Fruit fly (Drosophila melanogaster) whole organism, wandering third instar larva: ENCODE measurements around the gene Polr3I.

Experiments
- Abd-B ChIP-seq: fragments of >200 bp; optimal IDR thresholded peaks from 2 replicates; lab custom pipeline; 2017; ENCODE audit warnings: missing biosample characterization, missing genetic modification characterization
- CG32264 ChIP-seq: fragments of 200-800 bp; sonication (Bioruptor generic); optimal IDR thresholded peaks from 2 replicates; lab custom pipeline; 2016; ENCODE audit warnings: missing biosample characterization, missing genetic modification characterization
- CG9705 ChIP-seq: fragments of 200-800 bp; sonication (Bioruptor generic); optimal IDR thresholded peaks from 2 replicates; lab custom pipeline; 2018; ENCODE audit warnings: missing biosample characterization, mild to moderate bottlenecking, missing genetic modification characterization
- Dfd ChIP-seq: fragments of >200 bp; optimal IDR thresholded peaks from 2 replicates; lab custom pipeline; 2017; ENCODE audit warnings: missing biosample characterization, missing genetic modification characterization
- GATAd ChIP-seq: sonication (Bioruptor generic); optimal IDR thresholded peaks from 2 replicates; lab custom pipeline; 2016; ENCODE audit warnings: missing biosample characterization, missing genetic modification characterization
- HLH106 ChIP-seq: fragments of 200-800 bp; optimal IDR thresholded peaks from 3 replicates; lab custom pipeline; 2019; ENCODE audit warnings: missing biosample characterization, mild to moderate bottlenecking, missing genetic modification characterization, moderate library complexity
- Hnf4 ChIP-seq: fragments of 200-800 bp; sonication (Bioruptor generic); optimal IDR thresholded peaks from 2 replicates; lab custom pipeline; 2016; ENCODE audit warnings: missing biosample characterization, mild to moderate bottlenecking, missing genetic modification characterization
- Hr78 ChIP-seq: fragments of >200 bp; optimal IDR thresholded peaks from 2 replicates; lab custom pipeline; 2017; ENCODE audit warnings: missing biosample characterization, missing genetic modification characterization
- Hr83 ChIP-seq: fragments of 200-300 bp; sonication (Bioruptor generic); optimal IDR thresholded peaks from 2 replicates; lab custom pipeline; 2016; ENCODE audit warnings: missing biosample characterization, mild to moderate bottlenecking, missing genetic modification characterization, moderate library complexity; ENCODE audit not compliant: poor library complexity, severe bottlenecking
- Mio ChIP-seq: sonication (Bioruptor generic); optimal IDR thresholded peaks from 2 replicates; lab custom pipeline; 2016; ENCODE audit warnings: missing biosample characterization, missing genetic modification characterization
- Myc ChIP-seq: fragments of >200 bp; optimal IDR thresholded peaks from 2 replicates; lab custom pipeline; 2017
- N ChIP-seq: fragments of >200 bp; optimal IDR thresholded peaks from 2 replicates; lab custom pipeline; 2018; ENCODE audit warnings: missing biosample characterization, missing external identifiers, missing genetic modification characterization
- OdsH ChIP-seq: fragments of 200-800 bp; sonication (Bioruptor generic); optimal IDR thresholded peaks from 2 replicates; lab custom pipeline; 2016; ENCODE audit warnings: missing biosample characterization, mild to moderate bottlenecking, missing genetic modification characterization
- Rel ChIP-seq, 2 experiments: fragments of 200-800 bp; sonication (Bioruptor generic) in 1 of 2; optimal IDR thresholded peaks; 2 replicates in 1 of 2; 3 replicates in 1 of 2; lab custom pipeline; 2016 to 2019; ENCODE audit warnings: mild to moderate bottlenecking in 2 of 2, missing biosample characterization in 2 of 2, missing genetic modification characterization in 2 of 2, moderate library complexity in 1 of 2
- Sp1 ChIP-seq: fragments of 200-800 bp; sonication (Bioruptor generic); optimal IDR thresholded peaks from 3 replicates; lab custom pipeline; 2019; ENCODE audit warnings: missing biosample characterization, mild to moderate bottlenecking, missing genetic modification characterization, moderate library complexity
- br ChIP-seq: fragments of 200-800 bp; sonication (Bioruptor generic); optimal IDR thresholded peaks from 2 replicates; lab custom pipeline; 2016; ENCODE audit warnings: missing biosample characterization, missing genetic modification characterization
- brk ChIP-seq: fragments of 200-800 bp; sonication (Bioruptor generic); optimal IDR thresholded peaks from 2 replicates; lab custom pipeline; 2016; ENCODE audit warnings: missing biosample characterization, mild to moderate bottlenecking, missing genetic modification characterization
- dsf ChIP-seq: sonication (Bioruptor generic); optimal IDR thresholded peaks from 2 replicates; lab custom pipeline; 2016; ENCODE audit warnings: missing biosample characterization, missing genetic modification characterization, borderline replicate concordance
- foxo ChIP-seq, 2 experiments: fragments of 200-800 bp; sonication (Bioruptor generic); optimal IDR thresholded peaks; 2 replicates in 1 of 2; 3 replicates in 1 of 2; lab custom pipeline; 2016 to 2017; ENCODE audit warnings: missing biosample characterization in 2 of 2, missing genetic modification characterization in 2 of 2
- fru ChIP-seq: fragments of 200-800 bp; sonication (Bioruptor generic); optimal IDR thresholded peaks from 3 replicates; lab custom pipeline; 2016; ENCODE audit warnings: missing biosample characterization, mild to moderate bottlenecking, missing genetic modification characterization
- h ChIP-seq: fragments of 200-800 bp; sonication (Bioruptor generic); optimal IDR thresholded peaks from 3 replicates; lab custom pipeline; 2016; ENCODE audit warnings: missing biosample characterization, mild to moderate bottlenecking, missing genetic modification characterization
- lola ChIP-seq: fragments of >200 bp; optimal IDR thresholded peaks from 2 replicates; lab custom pipeline; 2017; ENCODE audit warnings: missing biosample characterization, missing genetic modification characterization
- pan ChIP-seq: fragments of >200 bp; optimal IDR thresholded peaks from 2 replicates; lab custom pipeline; 2017
- rgr ChIP-seq: fragments of 200-800 bp; sonication (Bioruptor generic); optimal IDR thresholded peaks from 3 replicates; lab custom pipeline; 2016; ENCODE audit warnings: missing biosample characterization, mild to moderate bottlenecking, missing genetic modification characterization
- sage ChIP-seq: fragments of 200-800 bp; sonication (Bioruptor generic); optimal IDR thresholded peaks from 2 replicates; lab custom pipeline; 2016; ENCODE audit warnings: missing biosample characterization, mild to moderate bottlenecking, missing genetic modification characterization
- sv ChIP-seq: fragments of 200-800 bp; sonication (Bioruptor generic); optimal IDR thresholded peaks from 3 replicates; lab custom pipeline; 2016; ENCODE audit warnings: missing biosample characterization, missing genetic modification characterization
- usp ChIP-seq: fragments of >200 bp; optimal IDR thresholded peaks from 2 replicates; lab custom pipeline; 2017; ENCODE audit warnings: missing biosample characterization, missing genetic modification characterization
- woc ChIP-seq: sonication (Bioruptor generic); optimal IDR thresholded peaks from 2 replicates; lab custom pipeline; 2016; ENCODE audit warnings: missing biosample characterization, mild to moderate bottlenecking, missing genetic modification characterization

Polr3I gene

dm6 chrX:16876425-16876824 lies 8.0 kb upstream of the Polr3I start, which contains the start of gene CG13003:
TSS of gene CG13003 (minus strand) at chrX:16876544.
- TF ChIP-seq Rel (GFP tag; optimal IDR thresholded peaks at IDR 0.05; lab: Kevin White, UChicago), result no peak
- peak; percentile 87 for TF ChIP-seq Rel (tag; optimal IDR thresholded peaks at IDR 0.05; lab: Kevin White, UChicago)
- no peak for TF ChIP-seq pan (lab: Kevin White, UChicago)

- no peak for TF ChIP-seq brk
- TF ChIP-seq Rel (GFP tag; optimal IDR thresholded peaks at IDR 0.05; lab: Kevin White, UChicago), result no peak
- TF ChIP-seq Rel (tag; optimal IDR thresholded peaks at IDR 0.05; lab: Kevin White, UChicago), result no peak
- no peak for TF ChIP-seq sv (GFP tag; lab: Kevin White, UChicago)
- no peak for TF ChIP-seq woc
- TF ChIP-seq rgr (GFP tag; lab: Kevin White, UChicago), result no peak
- no peak for TF ChIP-seq Hnf4 (GFP tag; lab: Kevin White, UChicago)
- no peak for TF ChIP-seq GATAd (GFP tag; lab: Kevin White, UChicago)
- TF ChIP-seq dsf (GFP tag; lab: Kevin White, UChicago), result no peak
Measured at dm6 chrX:16880013-16880412, 4.4 kb upstream of the Polr3I start.

dm6 chrX:16881015-16881414 lies 3.4 kb upstream of the Polr3I start, which contains the start of gene CG4872:
TSS of gene CG4872 (plus strand) at chrX:16881347.
- TF ChIP-seq dsf (GFP tag; lab: Kevin White, UChicago) (no peak), fru (no peak), woc (no peak), HLH106 (peak; percentile 42), Myc (lab: Kevin White, UChicago) (peak; percentile 23), OdsH (GFP tag; lab: Kevin White, UChicago) (peak; percentile 19)
- TF ChIP-seq, all 38 proteins: peak for 3

dm6 chrX:16886551-16886950 lies 2.2 kb downstream of the Polr3I start, which contains the start of the genes DENR and CG4880:
TSS of gene DENR (minus strand) at chrX:16886560.
TSS of gene CG4880 (plus strand) at chrX:16886818.
- TF ChIP-seq N (GFP tag; lab: Kevin White, UChicago), result no peak
- TF ChIP-seq Dfd (GFP tag; lab: Kevin White, UChicago), result no peak
- TF ChIP-seq br (GFP tag; lab: Kevin White, UChicago), result no peak
- TF ChIP-seq woc, result no peak
- TF ChIP-seq Abd-B (GFP tag; lab: Kevin White, UChicago), result no peak
- no peak for TF ChIP-seq Myc (lab: Kevin White, UChicago)
- no peak for TF ChIP-seq Sp1 (GFP tag; lab: Kevin White, UChicago)
- TF ChIP-seq Mio (GFP tag; lab: Kevin White, UChicago), result no peak
- TF ChIP-seq Hr78 (GFP tag; lab: Kevin White, UChicago), result no peak
- TF ChIP-seq OdsH (GFP tag; lab: Kevin White, UChicago), result no peak
- no peak for TF ChIP-seq dsf (GFP tag; lab: Kevin White, UChicago)

dm6 chrX:16889510-16889909 lies 5.1 kb downstream of the Polr3I start, which contains the start of gene CG13002:
TSS of gene CG13002 (plus strand) at chrX:16889810.
- TF ChIP-seq Hr83 (GFP tag; lab: Kevin White, UChicago) (no peak), HLH106 (no peak), Myc (lab: Kevin White, UChicago) (no peak), Mio (GFP tag; lab: Kevin White, UChicago) (no peak), fru (no peak)

dm6 chrX:16890599-16890998 lies 6.2 kb downstream of the Polr3I start:
- TF ChIP-seq CG9705 (no peak), foxo (GFP tag; optimal IDR thresholded peaks at IDR 0.05; lab: Kevin White, UChicago) (no peak), Mio (GFP tag; lab: Kevin White, UChicago) (no peak), dsf (GFP tag; lab: Kevin White, UChicago) (no peak), sage (GFP tag; lab: Kevin White, UChicago) (no peak), Hr83 (GFP tag; lab: Kevin White, UChicago) (no peak), Hnf4 (GFP tag; lab: Kevin White, UChicago) (no peak), Myc (lab: Kevin White, UChicago) (no peak), usp (GFP tag; lab: Kevin White, UChicago) (no peak), sv (GFP tag; lab: Kevin White, UChicago) (no peak), Dfd (GFP tag; lab: Kevin White, UChicago) (no peak), CG32264 (GFP tag; lab: Kevin White, UChicago) (no peak), N (GFP tag; lab: Kevin White, UChicago) (no peak), rgr (GFP tag; lab: Kevin White, UChicago) (no peak), h (GFP tag; lab: Kevin White, UChicago) (no peak), fru (no peak), lola (no peak), pan (lab: Kevin White, UChicago) (no peak), br (GFP tag; lab: Kevin White, UChicago) (no peak)
